Fruit fly (Drosophila melanogaster) whole organism: ENCODE data around the gene CG14851.

Experiments
- CG8478 ChIP-seq: fragments of >200 bp; optimal IDR thresholded peaks from 2 replicates; lab custom pipeline; 2018; ENCODE audit warnings: inconsistent platforms
- Dll ChIP-seq: fragments of >200 bp; optimal IDR thresholded peaks from 2 replicates; lab custom pipeline; 2017
- EcR ChIP-seq, 2 experiments: fragments of >200 bp; optimal IDR thresholded peaks; 2 replicates each; lab custom pipeline; 2017; ENCODE audit warnings: missing biosample characterization in 2 of 2, missing genetic modification characterization in 2 of 2, missing genetic modification reagents in 2 of 2
- pan ChIP-seq: fragments of >200 bp; optimal IDR thresholded peaks from 2 replicates; lab custom pipeline; 2017
- psq ChIP-seq: fragments of >200 bp; optimal IDR thresholded peaks from 2 replicates; lab custom pipeline; 2017
- usp ChIP-seq: fragments of >200 bp; optimal IDR thresholded peaks from 2 replicates; lab custom pipeline; 2017; ENCODE audit warnings: missing biosample characterization, missing genetic modification characterization, mixed read lengths

Gene CG14851

dm6 chr3R:14562040-14562439 lies at the start of gene CG14851:
Gene CG14851, plus strand, starts transcription at chr3R:14562340.
- TF ChIP-seq usp (no peak), EcR (GFP tag; optimal IDR thresholded peaks at IDR 0.05; lab: Kevin White, UChicago) (no peak), psq (lab: Kevin White, UChicago) (no peak), CG8478 (lab: Kevin White, UChicago) (no peak), Dll (lab: Kevin White, UChicago) (no peak)

- TF ChIP-seq usp: no peak
- TF ChIP-seq CG8478 (lab: Kevin White, UChicago): no peak
- no peak for TF ChIP-seq Dll (lab: Kevin White, UChicago)
- no peak for TF ChIP-seq EcR (GFP tag; optimal IDR thresholded peaks at IDR 0.05; lab: Kevin White, UChicago)
- TF ChIP-seq psq (lab: Kevin White, UChicago): no peak
- TF ChIP-seq pan: no peak
Observed at dm6 chr3R:14513420-14513819, 48.7 kb upstream of the CG14851 start, which contains the start of gene CG8461. Gene CG8461, minus strand, starts transcription at chr3R:14513637.

- no peak for TF ChIP-seq CG8478 (lab: Kevin White, UChicago)
- no peak for TF ChIP-seq pan
- TF ChIP-seq Dll (lab: Kevin White, UChicago): no peak
- no peak for TF ChIP-seq psq (lab: Kevin White, UChicago)
- TF ChIP-seq EcR (GFP tag; optimal IDR thresholded peaks at IDR 0.05; lab: Kevin White, UChicago): no peak
- no peak for TF ChIP-seq usp
Observed at dm6 chr3R:14516742-14517141, 45.4 kb upstream of the CG14851 start, which contains the start of gene CG34273. Gene CG34273, plus strand, starts transcription at chr3R:14517042.

- TF ChIP-seq usp (no peak), Dll (lab: Kevin White, UChicago) (no peak), pan (no peak), CG8478 (lab: Kevin White, UChicago) (no peak), EcR (GFP tag; optimal IDR thresholded peaks at IDR 0.05; lab: Kevin White, UChicago) (no peak), psq (lab: Kevin White, UChicago) (no peak)
Observed at dm6 chr3R:14520749-14521148, 41.4 kb upstream of the CG14851 start, which contains the start of gene Cyp313a1. Gene Cyp313a1, plus strand, starts transcription at chr3R:14521049.

- TF ChIP-seq pan: no peak
- no peak for TF ChIP-seq EcR (GFP tag; optimal IDR thresholded peaks at IDR 0.05; lab: Kevin White, UChicago)
- no peak for TF ChIP-seq psq (lab: Kevin White, UChicago)
- TF ChIP-seq usp: no peak
- no peak for TF ChIP-seq Dll (lab: Kevin White, UChicago)
Observed at dm6 chr3R:14526657-14527056, 35.5 kb upstream of the CG14851 start.

- TF ChIP-seq psq (lab: Kevin White, UChicago) (no peak), pan (no peak)
Observed at dm6 chr3R:14542038-14542437, 20.1 kb upstream of the CG14851 start.

dm6 chr3R:14548752-14549151 lies 13.4 kb upstream of the CG14851 start:
- TF ChIP-seq pan (no peak), EcR (GFP tag; optimal IDR thresholded peaks at IDR 0.05; lab: Kevin White, UChicago) (no peak)

dm6 chr3R:14555021-14555420 lies 7.1 kb upstream of the CG14851 start:
- TF ChIP-seq psq (lab: Kevin White, UChicago): no peak
- TF ChIP-seq CG8478 (lab: Kevin White, UChicago): no peak

- TF ChIP-seq EcR (GFP tag; optimal IDR thresholded peaks at IDR 0.05; lab: Kevin White, UChicago): no peak
- TF ChIP-seq pan: no peak
- no peak for TF ChIP-seq psq (lab: Kevin White, UChicago)
- TF ChIP-seq Dll (lab: Kevin White, UChicago): no peak
- no peak for TF ChIP-seq usp
- no peak for TF ChIP-seq CG8478 (lab: Kevin White, UChicago)
Observed at dm6 chr3R:14557480-14558354, 4.4 kb upstream of the CG14851 start, which contains the start of gene Pde6. Gene Pde6, minus strand, starts transcription at chr3R:14558304.

dm6 chr3R:14558383-14558883 lies 3.7 kb upstream of the CG14851 start:
- TF ChIP-seq CG8478 (lab: Kevin White, UChicago): no peak
- no peak for TF ChIP-seq pan
- no peak for TF ChIP-seq psq (lab: Kevin White, UChicago)
- TF ChIP-seq Dll (lab: Kevin White, UChicago): no peak
- no peak for TF ChIP-seq usp
- TF ChIP-seq EcR (GFP tag; optimal IDR thresholded peaks at IDR 0.05; lab: Kevin White, UChicago): no peak

dm6 chr3R:14559954-14560353 lies 2.2 kb upstream of the CG14851 start, which contains the start of gene CG14854:
Gene CG14854, minus strand, starts transcription at chr3R:14560054.
- TF ChIP-seq EcR (GFP tag; optimal IDR thresholded peaks at IDR 0.05; lab: Kevin White, UChicago): no peak
- no peak for TF ChIP-seq psq (lab: Kevin White, UChicago)
- no peak for TF ChIP-seq usp
- TF ChIP-seq CG8478 (lab: Kevin White, UChicago): no peak
- no peak for TF ChIP-seq pan
- TF ChIP-seq Dll (lab: Kevin White, UChicago): no peak

- TF ChIP-seq EcR (GFP tag; optimal IDR thresholded peaks at IDR 0.05; lab: Kevin White, UChicago) (no peak), usp (no peak), Dll (lab: Kevin White, UChicago) (no peak), psq (lab: Kevin White, UChicago) (no peak), pan (no peak), CG8478 (lab: Kevin White, UChicago) (no peak)
Observed at dm6 chr3R:14560635-14561034, 1.5 kb upstream of the CG14851 start, which contains the start of gene Jig. Gene Jig, plus strand, starts transcription at chr3R:14560935.
